Worm (Caenorhabditis elegans): ENCODE measurements around the gene asm-2.

DNA sequence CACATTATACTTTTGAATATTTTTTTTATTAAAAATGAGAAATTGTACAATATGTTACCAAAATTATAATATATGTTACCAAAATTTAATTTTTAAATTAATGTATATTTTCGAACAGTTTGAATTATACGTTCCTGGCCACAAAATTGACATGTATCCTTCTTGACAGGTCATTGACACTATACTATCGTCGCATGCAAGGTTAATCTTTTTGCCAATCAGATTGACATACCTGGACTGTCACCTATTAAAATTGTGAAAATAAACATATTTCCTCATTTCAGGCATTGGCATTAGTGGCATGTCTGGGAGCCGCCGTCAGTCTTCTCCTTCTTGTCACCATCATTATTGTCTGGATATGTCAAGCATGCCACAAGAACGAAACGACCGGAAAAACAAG, 46.0 kb upstream of the asm-2 start:
- TF ChIP-seq lir-3 (tag; optimal IDR thresholded peaks at IDR 0.05), result no peak
- no peak for TF ChIP-seq nhr-237 (tag; optimal IDR thresholded peaks at IDR 0.05)
- no peak for TF ChIP-seq ztf-11 (tag; optimal IDR thresholded peaks at IDR 0.05)
- no peak for TF ChIP-seq fkh-10 (GFP tag; optimal IDR thresholded peaks at IDR 0.05)
- no peak for TF ChIP-seq F44E2.7 (GFP tag; IDR thresholded peaks at IDR 0.05)
- TF ChIP-seq lin-13 (GFP tag; optimal IDR thresholded peaks at IDR 0.05), result no peak
- TF ChIP-seq dpl-1 (GFP tag; optimal IDR thresholded peaks at IDR 0.05), result no peak
- no peak for TF ChIP-seq ama-1 (optimal IDR thresholded peaks at IDR 0.05)
- TF ChIP-seq dmd-8 (GFP tag; IDR thresholded peaks at IDR 0.05), result no peak
